Worm (Caenorhabditis elegans) whole organism, midembryonic: ENCODE results near the gene rpl-35.

ENCODE experiments used
- cog-1 ChIP-seq: sonication (generic microtip); optimal IDR thresholded peaks from 2 replicates; lab custom pipeline; 2016; ENCODE audit warnings: missing genetic modification characterization, missing compliant biosample characterization
- flt-1 ChIP-seq: fragments of 200-800 bp; sonication (Bioruptor generic); IDR thresholded peaks from 2 replicates; pipeline ENCODE4 v1.3.6; 2022; ENCODE audit warnings: missing genetic modification characterization, missing compliant biosample characterization
- klf-2 ChIP-seq: fragments of 200-800 bp; sonication (Bioruptor generic); conservative IDR thresholded peaks from 2 replicates; pipeline ENCODE4 v1.3.6; 2022; ENCODE audit warnings: missing genetic modification reagents, missing genetic modification characterization, missing compliant biosample characterization
- med-1 ChIP-seq: sonication (generic microtip); optimal IDR thresholded peaks from 2 replicates; lab custom pipeline; 2017; ENCODE audit warnings: missing genetic modification characterization, mild to moderate bottlenecking, missing compliant biosample characterization, antibody characterized with exemption, missing genetic modification reagents; ENCODE audit not compliant: insufficient read depth
- ref-1 ChIP-seq: fragments of 200-800 bp; sonication (Bioruptor generic); conservative IDR thresholded peaks from 2 replicates; pipeline ENCODE4 v1.3.6; 2022; ENCODE audit warnings: missing genetic modification reagents, missing genetic modification characterization, missing compliant biosample characterization
- tab-1 ChIP-seq: fragments of 200-800 bp; sonication (Bioruptor generic); IDR thresholded peaks from 2 replicates; pipeline ENCODE4 v1.3.6; 2022; ENCODE audit warnings: missing genetic modification characterization, missing compliant biosample characterization
- ztf-23 ChIP-seq: fragments of 200-800 bp; sonication (Bioruptor generic); IDR thresholded peaks from 2 replicates; pipeline ENCODE4 v1.3.6; 2022; ENCODE audit warnings: missing genetic modification reagents, missing genetic modification characterization, missing compliant biosample characterization
- ztf-29 ChIP-seq: fragments of 200-800 bp; sonication (Bioruptor generic); IDR thresholded peaks from 2 replicates; pipeline ENCODE4 v1.3.6; 2022; ENCODE audit warnings: missing genetic modification reagents, missing genetic modification characterization, missing compliant biosample characterization

DNA sequence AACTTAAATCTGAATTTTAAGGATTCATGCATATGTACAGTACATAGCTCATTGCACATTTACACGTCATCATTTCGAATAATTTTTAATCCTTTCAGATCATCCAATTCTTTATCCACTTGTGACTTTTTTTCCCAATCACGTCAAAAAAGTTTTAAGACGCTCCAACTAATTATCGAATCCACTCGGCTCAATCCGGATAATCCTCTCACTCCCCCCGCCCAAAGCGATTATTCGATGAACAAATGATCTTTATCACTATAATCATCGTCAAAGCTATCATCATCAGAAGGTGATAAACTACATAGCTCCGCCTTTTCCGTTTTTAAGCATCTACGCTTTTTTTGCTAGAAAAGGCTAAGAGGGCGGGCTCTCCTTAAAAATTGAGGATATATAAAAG is 17.4 kb upstream of the rpl-35 start:
- no peak for TF ChIP-seq tab-1
- TF ChIP-seq flt-1 (GFP tag; lab: Robert Waterston, UW) = no peak
- TF ChIP-seq cog-1 (tag; lab: Kevin White, UChicago) = no peak
- TF ChIP-seq klf-2 (GFP tag; lab: Robert Waterston, UW) = no peak
- TF ChIP-seq ztf-29 (GFP tag; lab: Robert Waterston, UW) = no peak
- no peak for TF ChIP-seq ref-1 (GFP tag; lab: Robert Waterston, UW)
- TF ChIP-seq med-1 = no peak
- TF ChIP-seq ztf-23 (GFP tag; lab: Robert Waterston, UW) = no peak
